Fruit fly (Drosophila melanogaster): ENCODE measurements around the gene mRpL1.
A peak's percentile ranks its signal among the peaks of the same experiment; 100 is the strongest.

mRpL1 gene

DNA sequence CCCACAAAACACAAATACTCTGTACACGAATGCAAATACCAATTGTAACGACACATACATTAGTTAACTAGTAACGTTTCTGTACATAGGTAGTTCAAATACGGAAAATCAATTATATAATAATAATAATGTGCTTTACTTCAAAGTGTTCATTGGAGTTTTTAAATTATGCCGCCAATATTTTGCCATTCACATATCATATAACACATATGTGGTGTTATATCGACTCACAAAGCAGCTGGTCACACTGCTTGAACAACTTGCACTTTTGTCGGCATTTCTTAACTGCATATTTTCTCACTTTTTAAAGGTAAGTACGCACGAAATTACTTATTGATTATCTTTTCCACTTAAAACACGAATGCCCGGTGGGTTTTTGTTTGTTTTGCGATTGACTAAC lies 42.9 kb downstream of the mRpL1 start, which contains the start of gene DppIII (continued):
- TF ChIP-seq luna (GFP tag; optimal IDR thresholded peaks at IDR 0.05) (no peak), CG7928 (GFP tag; optimal IDR thresholded peaks at IDR 0.05) (no peak), CG12071 (GFP tag; optimal IDR thresholded peaks at IDR 0.05) (no peak), BEAF-32 (GFP tag; optimal IDR thresholded peaks at IDR 0.05) (peak; percentile 39), CG16779 (GFP tag; IDR thresholded peaks at IDR 0.05) (no peak), exex (tag; optimal IDR thresholded peaks at IDR 0.05) (no peak), Pdp1 (GFP tag; optimal IDR thresholded peaks at IDR 0.05) (peak in 1 of 2 experiments; percentile 84), croc (GFP tag; conservative IDR thresholded peaks at IDR 0.05) (no peak), Scr (GFP tag; IDR thresholded peaks at IDR 0.05; ENCODE audit: partially characterized antibody) (0 out of 2 replicates have a peak, but pooled peaks have one; percentile 25), CG15073 (GFP tag; optimal IDR thresholded peaks at IDR 0.05) (no peak), slbo (GFP tag; IDR thresholded peaks at IDR 0.05) (no peak), CG3065 (GFP tag; optimal IDR thresholded peaks at IDR 0.05) (no peak), NfI (GFP tag; optimal IDR thresholded peaks at IDR 0.05) (no peak), pita (GFP tag; optimal IDR thresholded peaks at IDR 0.05) (no peak), MBD-R2 (GFP tag; IDR thresholded peaks at IDR 0.05) (peak; percentile 55), sima (GFP tag; optimal IDR thresholded peaks at IDR 0.05) (no peak), ro (GFP tag; IDR thresholded peaks at IDR 0.05) (no peak), Stat92E (GFP tag; optimal IDR thresholded peaks at IDR 0.05) (no peak), pzg (GFP tag; optimal IDR thresholded peaks at IDR 0.05) (peak; percentile 55), Fer1 (GFP tag; optimal IDR thresholded peaks at IDR 0.05) (no peak), gfzf (GFP tag; optimal IDR thresholded peaks at IDR 0.05) (peak; percentile 65), CG10565 (GFP tag; optimal IDR thresholded peaks at IDR 0.05) (no peak), Xbp1 (GFP tag; optimal IDR thresholded peaks at IDR 0.05) (no peak), Nf-YC (tag; optimal IDR thresholded peaks at IDR 0.05) (no peak), CG18619 (GFP tag; optimal IDR thresholded peaks at IDR 0.05) (no peak), Dad (GFP tag; optimal IDR thresholded peaks at IDR 0.05) (no peak), ap (GFP tag; IDR thresholded peaks at IDR 0.05) (no peak), Dref (GFP tag; IDR thresholded peaks at IDR 0.05) (peak; percentile 14; the same call in 1 of the 2 replicates), CG14050 (GFP tag; IDR thresholded peaks at IDR 0.05) (no peak), Lpt (GFP tag; optimal IDR thresholded peaks at IDR 0.05) (no peak), CG32532 (GFP tag; IDR thresholded peaks at IDR 0.05) (no peak), CG5180 (GFP tag; optimal IDR thresholded peaks at IDR 0.05) (no peak), sr (GFP tag; IDR thresholded peaks at IDR 0.05) (no peak), so (GFP tag; IDR thresholded peaks at IDR 0.05) (no peak), Hand (GFP tag; optimal IDR thresholded peaks at IDR 0.05) (no peak), NK7.1 (GFP tag; optimal IDR thresholded peaks at IDR 0.05) (no peak), wdn (GFP tag; IDR thresholded peaks at IDR 0.05) (no peak), CG12744 (GFP tag; optimal IDR thresholded peaks at IDR 0.05) (no peak), CG13296 (GFP tag; optimal IDR thresholded peaks at IDR 0.05) (no peak), D19A (tag; optimal IDR thresholded peaks at IDR 0.05) (no peak), CG1603 (tag; optimal IDR thresholded peaks at IDR 0.05) (peak; percentile 1), eyg (GFP tag; optimal IDR thresholded peaks at IDR 0.05) (no peak), CG10267 (tag; optimal IDR thresholded peaks at IDR 0.05) (no peak), yki (optimal IDR thresholded peaks at IDR 0.05) (no peak), Myb (GFP tag; optimal IDR thresholded peaks at IDR 0.05) (no peak), CG10274 (GFP tag; optimal IDR thresholded peaks at IDR 0.05) (no peak), CG16813 (GFP tag; IDR thresholded peaks at IDR 0.05; ENCODE audit: partially characterized antibody) (0 out of 3 replicates have a peak, but pooled peaks have one; percentile 25), Dp (GFP tag; optimal IDR thresholded peaks at IDR 0.05) (peak; percentile 78), CG17385 (GFP tag; optimal IDR thresholded peaks at IDR 0.05) (peak; percentile 34), CG1529 (GFP tag; optimal IDR thresholded peaks at IDR 0.05) (no peak), wek (GFP tag; optimal IDR thresholded peaks at IDR 0.05) (no peak)
